Fruit fly (Drosophila melanogaster): ENCODE data around the gene nrv1.
A peak's percentile ranks its signal among the peaks of the same experiment; 100 is the strongest.

nrv1 gene

DNA sequence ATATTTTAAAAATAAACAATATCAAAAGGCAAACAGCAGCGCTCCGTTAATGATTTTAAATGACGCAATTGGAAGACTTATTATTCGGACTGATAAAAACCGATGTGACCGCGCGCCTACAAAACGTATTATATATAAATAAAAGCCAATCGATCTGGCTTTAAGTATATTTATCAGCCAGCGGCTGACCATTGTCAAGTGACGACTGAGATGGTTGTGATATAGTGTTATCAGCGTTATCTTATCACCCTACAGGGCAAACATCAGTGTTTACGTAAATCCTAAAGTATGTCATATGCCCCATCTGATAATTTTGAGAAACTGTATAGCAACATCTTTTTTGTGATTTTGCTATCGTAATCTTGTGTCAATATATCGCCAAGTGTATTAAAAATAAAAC lies 2.7 kb upstream of the nrv1 start (continued):
- TF ChIP-seq CG8359 (GFP tag; optimal IDR thresholded peaks at IDR 0.05; ENCODE audit: borderline replicate concordance) (no peak), scrt (GFP tag; optimal IDR thresholded peaks at IDR 0.05) (no peak), Dad (GFP tag; optimal IDR thresholded peaks at IDR 0.05) (no peak), Eip74EF (GFP tag; optimal IDR thresholded peaks at IDR 0.05) (no peak), CG15073 (GFP tag; optimal IDR thresholded peaks at IDR 0.05) (no peak), CG32767 (GFP tag; IDR thresholded peaks at IDR 0.05) (no peak), cwo (GFP tag; optimal IDR thresholded peaks at IDR 0.05) (peak; percentile 31), Ravus (GFP tag; IDR thresholded peaks at IDR 0.05) (no peak), CG2120 (GFP tag; optimal IDR thresholded peaks at IDR 0.05) (no peak), NK7.1 (GFP tag; optimal IDR thresholded peaks at IDR 0.05) (no peak), CG11696 (GFP tag; IDR thresholded peaks at IDR 0.05) (no peak), otp (GFP tag; IDR thresholded peaks at IDR 0.05) (no peak), az2 (GFP tag; optimal IDR thresholded peaks at IDR 0.05) (no peak), CG13296 (GFP tag; optimal IDR thresholded peaks at IDR 0.05) (peak; percentile 47), Fer1 (GFP tag; optimal IDR thresholded peaks at IDR 0.05) (peak; percentile 28), eve (GFP tag; optimal IDR thresholded peaks at IDR 0.05) (no peak), CG3726 (GFP tag; IDR thresholded peaks at IDR 0.05) (no peak), CG10543 (GFP tag; optimal IDR thresholded peaks at IDR 0.05) (peak; percentile 36), al (GFP tag; IDR thresholded peaks at IDR 0.05) (no peak), CG7786 (GFP tag; optimal IDR thresholded peaks at IDR 0.05) (no peak), sug (tag; optimal IDR thresholded peaks at IDR 0.05) (peak; percentile 70), CG6813 (GFP tag; optimal IDR thresholded peaks at IDR 0.05) (peak; percentile 33), Gug (GFP tag; IDR thresholded peaks at IDR 0.05) (no peak), Med (GFP tag) (peak; percentile 38), CoRest (tag; optimal IDR thresholded peaks at IDR 0.05) (no peak), dpn (GFP tag; optimal IDR thresholded peaks at IDR 0.05) (no peak), sqz (GFP tag; optimal IDR thresholded peaks at IDR 0.05) (no peak), CG18764 (GFP tag; optimal IDR thresholded peaks at IDR 0.05) (no peak), CG8089 (GFP tag; optimal IDR thresholded peaks at IDR 0.05) (no peak), Pdp1 (GFP tag; optimal IDR thresholded peaks at IDR 0.05) (peak in 1 of 2 experiments; percentile 85), CG3995 (GFP tag; optimal IDR thresholded peaks at IDR 0.05) (no peak), sr (GFP tag; IDR thresholded peaks at IDR 0.05) (no peak), sens (GFP tag) (peak; percentile 73), Stat92E (GFP tag; optimal IDR thresholded peaks at IDR 0.05) (no peak), emc (GFP tag; optimal IDR thresholded peaks at IDR 0.05) (no peak), Rfx (GFP tag; IDR thresholded peaks at IDR 0.05) (no peak), CG15479 (GFP tag; optimal IDR thresholded peaks at IDR 0.05) (peak; percentile 25), CG34376 (GFP tag; optimal IDR thresholded peaks at IDR 0.05) (peak; percentile 96), Oaz (GFP tag; IDR thresholded peaks at IDR 0.05) (no peak), CG6654 (GFP tag; optimal IDR thresholded peaks at IDR 0.05) (no peak), odd (GFP tag; optimal IDR thresholded peaks at IDR 0.05) (peak; percentile 46), CG1832 (GFP tag; optimal IDR thresholded peaks at IDR 0.05) (no peak), CG15269 (tag; optimal IDR thresholded peaks at IDR 0.05) (no peak), CG12299 (tag; optimal IDR thresholded peaks at IDR 0.05) (no peak), CG2712 (tag; optimal IDR thresholded peaks at IDR 0.05) (no peak), gem (tag; optimal IDR thresholded peaks at IDR 0.05) (peak; percentile 12), salm (tag; optimal IDR thresholded peaks at IDR 0.05) (peak; percentile 58), insv (GFP tag; optimal IDR thresholded peaks at IDR 0.05) (no peak), CG17802 (tag; optimal IDR thresholded peaks at IDR 0.05) (no peak), eyg (GFP tag; optimal IDR thresholded peaks at IDR 0.05) (no peak), Ets97D (GFP tag; optimal IDR thresholded peaks at IDR 0.05) (no peak)
